Worm (Caenorhabditis elegans) whole organism, late embryonic: ENCODE measurements around the gene ldb-1.
A peak's percentile ranks its signal among the peaks of the same experiment; 100 is the strongest.

ENCODE experiments used
- C08G9.2 ChIP-seq: sonication (generic microtip); optimal IDR thresholded peaks from 2 replicates; lab custom pipeline; 2016; ENCODE audit warnings: mild to moderate bottlenecking, missing genetic modification characterization, moderate library complexity, missing compliant biosample characterization
- C38D4.7 ChIP-seq: fragments of 200-800 bp; sonication (Bioruptor generic); optimal IDR thresholded peaks from 2 replicates; lab custom pipeline; 2018; ENCODE audit warnings: mild to moderate bottlenecking, missing genetic modification characterization, moderate library complexity, missing compliant biosample characterization
- F13H6.1 ChIP-seq: sonication (generic microtip); optimal IDR thresholded peaks from 2 replicates; lab custom pipeline; 2016; ENCODE audit warnings: missing genetic modification characterization, missing compliant biosample characterization
- K02D7.2 ChIP-seq: sonication (generic microtip); optimal IDR thresholded peaks from 2 replicates; lab custom pipeline; 2017; ENCODE audit warnings: mild to moderate bottlenecking, missing genetic modification characterization, missing compliant biosample characterization
- Y22D7AL.16 ChIP-seq: sonication (generic microtip); optimal IDR thresholded peaks from 2 replicates; lab custom pipeline; 2016; ENCODE audit warnings: missing genetic modification characterization, missing compliant biosample characterization
- ama-1 ChIP-seq: fragments of 150-350 bp; optimal IDR thresholded peaks from 2 replicates; lab custom pipeline; 2014
- ceh-31 ChIP-seq: sonication (generic microtip); optimal IDR thresholded peaks from 2 replicates; lab custom pipeline; 2016; ENCODE audit warnings: missing genetic modification characterization, missing compliant biosample characterization
- ceh-34 ChIP-seq: sonication (generic microtip); optimal IDR thresholded peaks from 2 replicates; lab custom pipeline; 2016; ENCODE audit warnings: mild to moderate bottlenecking, missing genetic modification characterization, missing compliant biosample characterization
- ceh-45 ChIP-seq: fragments of 200-800 bp; sonication (Bioruptor generic); IDR thresholded peaks from 2 replicates; pipeline ENCODE4 v1.3.6; 2022; ENCODE audit warnings: missing genetic modification reagents, missing genetic modification characterization, missing compliant biosample characterization
- ceh-6 ChIP-seq: fragments of 200-800 bp; sonication (Bioruptor generic); optimal IDR thresholded peaks from 2 replicates; lab custom pipeline; 2018; ENCODE audit warnings: mild to moderate bottlenecking, missing genetic modification characterization, missing compliant biosample characterization
- che-1 ChIP-seq: sonication (generic microtip); optimal IDR thresholded peaks from 2 replicates; lab custom pipeline; 2016; ENCODE audit warnings: mild to moderate bottlenecking, missing genetic modification characterization, missing compliant biosample characterization
- dmd-4 ChIP-seq: sonication (generic microtip); optimal IDR thresholded peaks from 2 replicates; lab custom pipeline; 2016; ENCODE audit warnings: borderline replicate concordance, missing genetic modification characterization, missing compliant biosample characterization
- dve-1 ChIP-seq: sonication (generic microtip); optimal IDR thresholded peaks from 2 replicates; lab custom pipeline; 2017; ENCODE audit warnings: antibody characterized with exemption, mild to moderate bottlenecking, missing genetic modification characterization, missing compliant biosample characterization
- eyg-1 ChIP-seq: sonication (generic microtip); optimal IDR thresholded peaks from 2 replicates; lab custom pipeline; 2016; ENCODE audit warnings: missing genotype, missing genetic modification characterization, missing compliant biosample characterization
- fax-1 ChIP-seq: sonication (generic microtip); optimal IDR thresholded peaks from 2 replicates; lab custom pipeline; 2016; ENCODE audit warnings: missing genotype, missing genetic modification characterization, missing compliant biosample characterization
- fkh-10 ChIP-seq: fragments of 150-350 bp; optimal IDR thresholded peaks from 2 replicates; lab custom pipeline; 2014; ENCODE audit warnings: missing biosample characterization, missing genetic modification reagents, missing genetic modification characterization
- fkh-6 ChIP-seq: sonication (generic microtip); optimal IDR thresholded peaks from 2 replicates; lab custom pipeline; 2016; ENCODE audit warnings: missing genetic modification characterization, missing compliant biosample characterization
- hlh-13 ChIP-seq: fragments of 200-800 bp; sonication (Bioruptor generic); optimal IDR thresholded peaks from 2 replicates; lab custom pipeline; 2018; ENCODE audit warnings: mild to moderate bottlenecking, missing genetic modification characterization, missing compliant biosample characterization
- hlh-15 ChIP-seq: sonication (generic microtip); optimal IDR thresholded peaks from 2 replicates; lab custom pipeline; 2016; ENCODE audit warnings: missing genetic modification characterization, missing compliant biosample characterization
- hlh-30 ChIP-seq: sonication (generic microtip); optimal IDR thresholded peaks from 2 replicates; lab custom pipeline; 2017; ENCODE audit warnings: antibody characterized with exemption, missing genetic modification characterization, missing compliant biosample characterization; ENCODE audit not compliant: insufficient read depth
- hlh-8 ChIP-seq: sonication (generic microtip); optimal IDR thresholded peaks from 2 replicates; lab custom pipeline; 2016; ENCODE audit warnings: missing genotype, missing genetic modification characterization, missing compliant biosample characterization
- nhr-11 ChIP-seq: fragments of 150-350 bp; optimal IDR thresholded peaks from 2 replicates; lab custom pipeline; 2014; ENCODE audit warnings: missing biosample characterization, missing genetic modification characterization
- odd-2 ChIP-seq: sonication (generic microtip); optimal IDR thresholded peaks from 2 replicates; lab custom pipeline; 2017; ENCODE audit warnings: antibody characterized with exemption, mild to moderate bottlenecking, missing genetic modification characterization, missing compliant biosample characterization
- pha-2 ChIP-seq: sonication (generic microtip); optimal IDR thresholded peaks from 2 replicates; lab custom pipeline; 2017; ENCODE audit warnings: mild to moderate bottlenecking, missing genetic modification characterization, missing compliant biosample characterization
- pros-1 ChIP-seq: fragments of 150-350 bp; optimal IDR thresholded peaks from 2 replicates; lab custom pipeline; 2014; ENCODE audit warnings: missing biosample characterization, missing genetic modification reagents, missing genetic modification characterization
- ref-2 ChIP-seq: sonication (generic microtip); optimal IDR thresholded peaks from 2 replicates; lab custom pipeline; 2016; ENCODE audit warnings: missing genetic modification characterization, missing compliant biosample characterization
- rnt-1 ChIP-seq: sonication (generic microtip); optimal IDR thresholded peaks from 2 replicates; lab custom pipeline; 2016; ENCODE audit warnings: missing genetic modification characterization, missing compliant biosample characterization
- sox-4 ChIP-seq: sonication (generic microtip); optimal IDR thresholded peaks from 2 replicates; lab custom pipeline; 2017; ENCODE audit warnings: mild to moderate bottlenecking, missing genetic modification characterization, inconsistent platforms, missing compliant biosample characterization
- syd-9 ChIP-seq: sonication (generic microtip); optimal IDR thresholded peaks from 2 replicates; lab custom pipeline; 2016; ENCODE audit warnings: mild to moderate bottlenecking, missing genetic modification characterization, moderate library complexity, missing compliant biosample characterization
- tbx-7 ChIP-seq: sonication (generic microtip); optimal IDR thresholded peaks from 2 replicates; lab custom pipeline; 2016; ENCODE audit warnings: missing genotype, missing genetic modification characterization, missing compliant biosample characterization
- ttx-3 ChIP-seq: sonication (generic microtip); optimal IDR thresholded peaks from 2 replicates; lab custom pipeline; 2016; ENCODE audit warnings: missing genetic modification reagents, missing genetic modification characterization, missing compliant biosample characterization
- unc-42 ChIP-seq: sonication (generic microtip); optimal IDR thresholded peaks from 2 replicates; lab custom pipeline; 2016; ENCODE audit warnings: missing genotype, missing genetic modification characterization, missing compliant biosample characterization
- unc-55 ChIP-seq: sonication (generic microtip); optimal IDR thresholded peaks from 2 replicates; lab custom pipeline; 2017; ENCODE audit warnings: missing biosample characterization, missing genetic modification reagents, missing genetic modification characterization
- unc-86 ChIP-seq: sonication (generic microtip); optimal IDR thresholded peaks from 2 replicates; lab custom pipeline; 2016; ENCODE audit warnings: missing genetic modification characterization, missing compliant biosample characterization

ldb-1 gene

ce11 chrX:11031047-11031695 lies 2.5 kb downstream of the ldb-1 start (continued):
- TF ChIP-seq unc-86 (tag; lab: Kevin White, UChicago): no peak
- TF ChIP-seq che-1 (tag; lab: Kevin White, UChicago): no peak
- peak; percentile 90 for TF ChIP-seq ceh-34 (tag; lab: Kevin White, UChicago)
- TF ChIP-seq unc-42: peak; percentile 85
- peak; percentile 89 for TF ChIP-seq ref-2 (tag; lab: Kevin White, UChicago)
- TF ChIP-seq C38D4.7 (GFP tag; lab: Kevin White, UChicago): no peak
- no peak for TF ChIP-seq nhr-11 (tag; lab: Kevin White, UChicago)
- peak; percentile 75 for TF ChIP-seq C08G9.2 (tag; lab: Kevin White, UChicago)
- no peak for TF ChIP-seq fax-1
- TF ChIP-seq unc-55 (GFP tag; lab: Kevin White, UChicago): peak; percentile 85
- TF ChIP-seq ceh-31 (tag; lab: Kevin White, UChicago): peak; percentile 97
- peak; percentile 90 for TF ChIP-seq pros-1
- peak; percentile 69 for TF ChIP-seq hlh-8 (tag; lab: Kevin White, UChicago)
- no peak for TF ChIP-seq fkh-10
- no peak for TF ChIP-seq ttx-3 (tag; lab: Kevin White, UChicago)
- TF ChIP-seq K02D7.2 (tag; lab: Kevin White, UChicago): no peak
- TF ChIP-seq eyg-1 (tag; lab: Kevin White, UChicago): peak; percentile 71
- TF ChIP-seq ceh-45: no peak
- no peak for TF ChIP-seq hlh-15
- TF ChIP-seq dve-1 (tag; lab: Kevin White, UChicago): peak; percentile 52
- TF ChIP-seq syd-9 (tag; lab: Kevin White, UChicago): peak; percentile 73
- TF ChIP-seq, all 69 proteins: peak for 41

- TF ChIP-seq rnt-1 (tag; lab: Kevin White, UChicago) (no peak), fkh-10 (no peak), odd-2 (tag; lab: Kevin White, UChicago) (no peak), F13H6.1 (tag; lab: Kevin White, UChicago) (no peak), hlh-30 (tag; lab: Kevin White, UChicago) (no peak), unc-42 (peak; percentile 16), C38D4.7 (GFP tag; lab: Kevin White, UChicago) (peak; percentile 33), unc-86 (tag; lab: Kevin White, UChicago) (no peak), pros-1 (peak; percentile 61)
- TF ChIP-seq, all 69 proteins: peak for 3
These were observed 3.2 kb downstream of the ldb-1 start for ce11 chrX:11031869-11032268.

- TF ChIP-seq ama-1 (lab: Kevin White, UChicago) (no peak), ceh-31 (tag; lab: Kevin White, UChicago) (no peak), sox-4 (tag; lab: Kevin White, UChicago) (no peak), unc-55 (GFP tag; lab: Kevin White, UChicago) (no peak), Y22D7AL.16 (tag; lab: Kevin White, UChicago) (no peak), tbx-7 (tag; lab: Kevin White, UChicago) (no peak), ceh-6 (GFP tag; lab: Kevin White, UChicago) (no peak), pha-2 (tag; lab: Kevin White, UChicago) (no peak), fkh-6 (tag; lab: Kevin White, UChicago) (no peak), rnt-1 (tag; lab: Kevin White, UChicago) (no peak), dmd-4 (tag; lab: Kevin White, UChicago) (no peak), eyg-1 (tag; lab: Kevin White, UChicago) (no peak), C08G9.2 (tag; lab: Kevin White, UChicago) (no peak), K02D7.2 (tag; lab: Kevin White, UChicago) (no peak), hlh-13 (GFP tag; lab: Kevin White, UChicago) (no peak)
These were observed 3.7 kb downstream of the ldb-1 start for ce11 chrX:11032412-11032811.
